Fruit fly (Drosophila melanogaster): Measurements from ENCODE around the gene Ac78C.

The Ac78C gene

DNA sequence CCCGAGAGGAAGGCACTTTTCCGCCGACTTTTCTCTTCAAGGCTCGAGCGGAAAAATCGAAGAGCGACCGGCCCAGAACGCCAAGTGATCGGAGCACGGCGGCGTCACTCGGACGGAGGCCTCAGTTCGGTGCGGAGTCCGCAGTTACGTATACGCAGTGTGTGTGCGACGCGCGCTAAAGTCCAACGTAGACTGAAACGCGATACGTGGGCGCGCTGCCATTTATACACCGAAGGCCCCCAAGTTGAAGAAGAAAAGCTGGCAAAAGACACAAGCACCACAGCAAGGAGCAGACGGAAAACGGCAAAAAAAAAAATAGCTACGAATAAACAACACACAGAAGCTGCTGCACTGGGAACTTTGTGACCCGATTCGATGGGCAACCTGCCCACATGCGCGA lies 21.4 kb upstream of the Ac78C start, which contains the start of gene CG42337:
Gene CG42337, minus strand, starts transcription at position 194 of the 400 bp plus-strand sequence.
- TF ChIP-seq CTCF (optimal IDR thresholded peaks at IDR 0.05) (no peak), CG8478 (optimal IDR thresholded peaks at IDR 0.05) (no peak)

- TF ChIP-seq CG8478 (optimal IDR thresholded peaks at IDR 0.05) (no peak), CTCF (optimal IDR thresholded peaks at IDR 0.05) (no peak)
These were observed 20.3 kb upstream of the Ac78C start for dm6 chr3L:21192024-21192423.

DNA sequence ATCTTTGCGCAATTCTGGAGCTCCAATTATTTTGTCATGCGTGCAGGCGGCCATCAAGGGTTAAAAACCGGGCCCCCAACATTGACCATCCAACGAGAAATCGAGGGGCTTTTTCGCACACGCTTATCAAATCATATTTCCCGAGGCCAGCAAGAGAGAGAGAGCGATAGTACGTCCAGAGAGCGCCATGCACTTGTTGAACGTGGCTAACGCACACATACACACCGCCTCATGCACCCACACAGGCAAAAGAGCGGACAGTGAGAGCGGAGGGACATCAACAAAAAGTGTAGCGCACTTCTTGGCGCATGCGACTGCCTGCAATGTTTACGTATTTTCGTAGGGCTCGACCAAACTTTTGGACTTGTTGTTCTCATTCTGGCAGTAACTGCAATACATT lies 14.8 kb upstream of the Ac78C start:
- TF ChIP-seq CG8478 (optimal IDR thresholded peaks at IDR 0.05): no peak
- TF ChIP-seq CTCF (optimal IDR thresholded peaks at IDR 0.05): no peak

DNA sequence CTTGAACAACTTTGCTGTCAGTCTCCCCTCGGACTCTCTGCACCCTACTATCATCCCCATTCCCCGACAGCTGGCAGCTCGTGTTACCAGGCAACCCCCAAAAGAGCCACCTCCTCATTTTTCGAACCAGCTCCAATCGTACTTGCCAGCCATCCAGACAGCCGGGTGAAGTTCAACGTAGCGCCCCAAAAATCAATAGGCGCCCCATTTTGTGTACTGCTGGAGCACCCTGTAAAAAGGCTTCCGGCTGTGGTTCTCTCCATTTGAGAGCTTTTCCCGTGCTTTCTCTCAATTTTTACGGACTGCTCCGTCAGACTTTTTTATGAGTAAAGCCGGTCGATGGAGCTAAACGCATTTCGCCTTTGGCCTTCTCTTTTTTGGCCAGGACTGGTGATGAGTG lies 13.9 kb upstream of the Ac78C start:
- no peak for TF ChIP-seq CG8478 (optimal IDR thresholded peaks at IDR 0.05)
- no peak for TF ChIP-seq CTCF (optimal IDR thresholded peaks at IDR 0.05)

DNA sequence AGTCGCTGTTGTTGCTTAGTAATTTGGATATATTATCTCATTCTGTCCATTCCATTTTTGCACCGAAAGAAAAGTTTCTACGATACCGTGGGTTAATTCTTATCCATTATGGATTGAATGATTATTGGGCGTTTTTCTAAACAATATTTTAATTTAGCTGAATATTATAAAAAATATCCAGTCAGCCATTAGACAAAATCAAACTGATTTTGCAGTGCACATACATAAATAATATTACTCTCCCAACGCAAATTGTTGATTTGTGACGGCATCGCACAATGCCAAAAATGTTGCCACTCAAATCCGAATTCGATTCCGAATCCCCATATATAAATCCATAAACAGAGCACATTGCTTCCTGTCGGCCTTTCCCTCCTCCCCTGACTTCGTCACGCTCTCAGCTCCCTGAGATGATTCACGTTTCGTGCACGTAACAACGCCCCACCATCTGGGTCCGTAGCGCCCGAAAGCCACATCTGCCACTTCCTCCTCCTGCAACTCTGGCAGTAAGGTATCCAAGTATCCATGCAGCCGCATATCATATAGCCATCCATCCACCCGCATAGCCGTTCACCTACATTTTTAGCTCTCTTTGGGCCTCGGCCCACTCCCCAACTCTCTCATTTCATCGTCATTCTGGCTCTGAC lies 5.3 kb upstream of the Ac78C start:
- no peak for TF ChIP-seq CG8478 (optimal IDR thresholded peaks at IDR 0.05)
- TF ChIP-seq CTCF (optimal IDR thresholded peaks at IDR 0.05): no peak

DNA sequence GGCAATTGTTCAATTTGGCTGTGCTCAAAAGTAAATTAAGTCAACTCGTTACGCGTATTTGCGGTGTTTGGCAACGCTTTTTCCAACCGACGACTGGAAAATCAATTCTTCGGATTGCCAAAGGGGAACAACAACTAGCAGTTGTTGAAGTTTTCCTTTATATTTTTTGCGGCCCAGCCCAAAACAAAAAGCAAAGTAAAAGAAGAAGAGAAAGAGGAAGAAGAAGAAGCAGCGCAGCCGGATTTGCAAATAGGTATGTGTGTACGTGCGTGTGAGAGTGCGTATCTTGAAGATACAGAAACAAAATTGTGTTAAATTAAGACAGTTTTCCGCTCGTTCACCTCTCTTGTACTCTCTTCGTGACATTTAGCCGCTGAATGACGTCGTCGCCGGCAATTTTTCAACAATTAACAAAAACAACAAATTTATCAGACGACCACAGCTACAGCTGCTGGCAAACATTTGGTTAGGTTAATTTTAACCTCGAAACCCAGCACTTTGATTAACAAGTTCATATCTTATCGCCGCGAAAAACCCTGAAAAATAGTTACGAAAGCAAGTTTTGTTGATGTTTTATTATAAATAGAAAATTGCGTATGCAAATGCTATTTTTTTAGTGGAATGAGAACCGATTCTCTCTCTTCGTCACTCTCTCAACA lies 4.7 kb upstream of the Ac78C start:
- TF ChIP-seq CG8478 (optimal IDR thresholded peaks at IDR 0.05): no peak
- TF ChIP-seq CTCF (optimal IDR thresholded peaks at IDR 0.05): no peak

dm6 chr3L:21175531-21176271 lies 4.0 kb upstream of the Ac78C start:
- TF ChIP-seq CTCF (optimal IDR thresholded peaks at IDR 0.05): no peak
- no peak for TF ChIP-seq CG8478 (optimal IDR thresholded peaks at IDR 0.05)

DNA sequence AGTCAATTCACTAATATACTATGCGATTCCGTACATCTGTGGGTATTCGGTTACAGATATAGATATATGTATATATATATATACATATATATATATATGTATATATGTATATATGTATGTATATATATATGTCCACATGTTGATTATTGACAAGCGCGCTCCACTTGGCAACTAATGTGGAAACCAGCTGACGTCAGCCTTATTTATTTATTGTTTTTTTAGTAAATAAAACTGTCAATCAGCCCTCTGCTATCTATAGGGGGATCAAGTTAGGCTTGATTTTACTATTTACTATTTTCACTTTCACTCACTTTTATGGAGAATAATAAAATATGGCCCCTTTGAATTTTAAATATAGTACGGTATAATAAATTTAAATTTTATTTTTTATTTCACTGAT lies 3.2 kb upstream of the Ac78C start:
- TF ChIP-seq CTCF (optimal IDR thresholded peaks at IDR 0.05) (no peak), CG8478 (optimal IDR thresholded peaks at IDR 0.05) (no peak)

dm6 chr3L:21172527-21173253 lies 960 bp upstream of the Ac78C start, which contains the start of the genes chb and AsnS:
TSS of gene chb (plus strand) at chr3L:21172853.
TSS of gene AsnS (plus strand) at chr3L:21173118.
- TF ChIP-seq CG8478 (optimal IDR thresholded peaks at IDR 0.05) (no peak), CTCF (optimal IDR thresholded peaks at IDR 0.05) (no peak)

DNA sequence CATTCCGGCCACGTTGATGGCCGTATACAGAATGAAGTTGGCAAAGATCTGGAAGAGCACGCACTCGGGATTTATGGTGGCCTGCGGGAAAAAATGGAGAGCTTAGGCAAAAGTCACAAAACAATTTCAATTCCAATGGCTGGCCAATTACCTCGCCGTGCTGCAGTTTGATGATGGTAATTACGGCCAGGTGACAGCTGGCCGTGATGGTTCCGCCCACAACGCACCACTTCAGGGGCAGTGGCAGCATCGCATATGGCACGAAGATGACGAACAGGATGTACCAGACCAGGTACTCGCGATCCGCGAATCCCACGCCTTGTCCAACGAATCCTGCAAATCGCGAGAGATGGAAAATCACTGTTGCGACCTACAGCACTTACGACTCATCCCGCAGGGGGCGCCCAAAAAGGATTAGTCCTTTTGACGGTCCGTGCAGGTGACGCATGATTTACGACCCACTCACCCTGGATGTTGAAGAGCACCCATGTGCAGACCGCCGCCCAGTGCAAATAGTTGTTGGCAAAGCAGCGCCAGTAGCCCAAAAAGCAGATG lies 25.8 kb downstream of the Ac78C start:
- no peak for TF ChIP-seq CTCF (optimal IDR thresholded peaks at IDR 0.05)
- TF ChIP-seq CG8478 (optimal IDR thresholded peaks at IDR 0.05): no peak

DNA sequence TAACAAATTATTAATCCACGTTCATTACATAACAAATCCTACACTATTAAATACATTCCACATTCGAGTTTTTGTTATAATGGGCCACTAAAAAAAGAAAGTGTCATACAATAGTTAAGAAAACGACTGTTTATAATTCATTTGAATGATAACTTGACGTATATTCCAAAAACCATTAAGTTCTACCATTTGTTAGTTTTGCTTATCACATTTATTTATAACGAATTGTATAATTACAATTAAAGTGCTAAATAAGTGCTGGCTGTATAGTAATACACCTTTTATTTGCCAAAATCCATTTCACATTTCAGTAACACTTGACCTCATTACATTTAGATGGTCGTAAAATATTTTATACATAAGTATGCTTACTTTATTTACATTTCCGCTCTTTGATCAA lies 35.5 kb downstream of the Ac78C start, which contains the start of gene CG10565:
Gene CG10565, minus strand, starts transcription at position 101 of the 400 bp plus-strand sequence.
- TF ChIP-seq CTCF (optimal IDR thresholded peaks at IDR 0.05) (no peak), CG8478 (optimal IDR thresholded peaks at IDR 0.05) (no peak)

- peak in 1 of 2 experiments; percentile 46 for TF ChIP-seq CTCF (optimal IDR thresholded peaks at IDR 0.05)
- no peak for TF ChIP-seq CG8478 (optimal IDR thresholded peaks at IDR 0.05)
These were observed 35.9 kb downstream of the Ac78C start for dm6 chr3L:21135850-21136249.

DNA sequence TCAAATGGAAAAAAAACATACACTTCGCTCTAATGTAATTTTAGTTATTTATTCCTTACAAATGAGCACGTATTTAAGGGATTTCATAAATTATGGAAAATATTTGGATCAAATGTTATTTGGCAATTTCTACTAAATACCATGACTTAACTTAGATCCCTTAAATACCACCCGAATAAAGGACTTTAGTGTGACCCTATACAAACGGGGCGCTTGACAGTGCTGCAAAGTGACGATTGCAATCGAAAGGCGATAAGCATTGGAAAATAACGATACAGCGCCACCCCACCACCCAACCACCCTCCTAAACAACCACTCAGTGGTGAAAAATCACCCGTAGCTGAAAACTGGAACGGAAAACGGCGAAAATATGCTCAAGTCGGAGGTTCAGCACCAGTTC lies 40.3 kb downstream of the Ac78C start, which contains the start of gene ICA69:
Gene ICA69, plus strand, starts transcription at position 20 of the 400 bp plus-strand sequence.
- TF ChIP-seq CG8478 (optimal IDR thresholded peaks at IDR 0.05) (no peak), CTCF (optimal IDR thresholded peaks at IDR 0.05) (no peak)

DNA sequence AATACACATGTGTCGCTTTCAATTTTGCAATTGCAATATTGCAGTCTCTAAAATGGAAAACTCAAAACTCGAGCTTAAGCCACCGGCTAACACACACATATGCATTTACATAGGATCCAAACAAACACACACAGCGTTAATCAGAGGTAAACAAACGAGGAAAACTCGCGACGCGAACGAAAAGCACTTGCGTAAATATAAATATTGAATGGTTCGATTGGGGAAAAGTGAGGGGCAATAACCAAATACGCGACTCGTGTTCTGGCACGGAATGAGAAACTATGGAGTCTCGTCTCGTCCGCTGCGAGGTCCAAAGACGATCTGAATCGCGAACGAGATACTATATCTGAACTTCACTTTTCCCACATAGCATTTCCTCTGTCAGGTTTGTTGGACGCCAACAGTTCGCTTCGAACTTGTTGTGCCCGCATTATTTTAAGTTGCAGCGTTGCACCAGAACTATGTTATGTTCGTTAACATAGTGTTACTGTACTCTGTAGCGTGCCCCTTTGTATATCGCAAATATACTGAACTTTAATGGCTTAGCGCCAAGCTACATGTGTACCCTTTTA lies 40.8 kb downstream of the Ac78C start, which contains the start of gene ko:
Gene ko, minus strand, starts transcription at position 321 of the 572 bp plus-strand sequence.
- TF ChIP-seq CTCF (optimal IDR thresholded peaks at IDR 0.05) (no peak), CG8478 (optimal IDR thresholded peaks at IDR 0.05) (no peak)

Data from S2 (cell line).